Fruit fly (Drosophila melanogaster): ENCODE data around the gene msd5.

The msd5 gene

DNA sequence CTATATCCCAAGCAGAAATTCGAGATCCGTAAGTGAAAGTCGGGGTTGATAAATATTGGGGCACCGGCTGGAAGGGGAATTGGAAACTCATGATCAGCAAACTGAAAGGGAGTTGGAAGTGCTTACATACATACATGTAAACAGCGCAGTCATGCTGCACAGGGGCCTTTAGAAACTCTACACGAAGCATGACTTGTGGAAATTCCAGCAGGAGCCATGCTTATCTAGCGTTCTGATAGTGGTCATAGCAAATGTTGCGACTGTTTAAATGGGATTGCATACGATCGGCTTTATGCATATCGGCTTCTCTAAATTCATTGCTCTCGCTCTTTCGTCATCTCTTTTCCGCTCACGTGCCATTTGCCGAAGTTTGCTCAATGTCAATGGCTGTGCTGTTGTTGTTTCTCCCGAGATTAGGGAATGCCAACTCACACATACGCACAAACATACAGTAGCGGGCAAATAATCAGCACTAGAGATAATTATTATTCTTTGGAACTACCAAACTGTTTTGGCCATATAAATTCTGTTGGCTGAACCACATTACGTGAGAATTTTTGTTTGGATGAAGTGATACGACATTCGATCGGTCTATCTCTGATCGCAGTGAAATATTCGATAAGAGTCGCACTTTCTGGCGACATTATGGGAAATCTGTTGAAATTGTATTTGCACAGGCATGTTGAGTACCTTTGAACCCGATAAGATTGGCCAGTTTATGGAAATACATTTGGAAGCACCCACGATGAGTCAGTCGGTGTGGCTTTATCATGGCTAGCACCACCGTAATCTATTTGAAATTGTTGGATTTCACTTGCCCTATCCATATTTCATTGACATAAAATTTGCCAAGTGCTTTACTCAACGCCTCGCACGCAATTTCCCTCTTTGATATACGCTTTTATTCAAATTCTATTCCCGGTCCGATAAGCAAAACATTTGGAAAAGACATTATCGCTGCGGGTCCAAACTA is 3.3 kb upstream of the msd5 start (continued):
- TF ChIP-seq CG8478 (optimal IDR thresholded peaks at IDR 0.05) (no peak), CG34422 (GFP tag; IDR thresholded peaks at IDR 0.05) (no peak), Sry-δ (GFP tag; optimal IDR thresholded peaks at IDR 0.05) (no peak), tap (tag; optimal IDR thresholded peaks at IDR 0.05) (no peak), kni (GFP tag; optimal IDR thresholded peaks at IDR 0.05) (no peak), CG6654 (GFP tag; optimal IDR thresholded peaks at IDR 0.05) (no peak), twi (tag; optimal IDR thresholded peaks at IDR 0.05) (no peak), fu2 (GFP tag; optimal IDR thresholded peaks at IDR 0.05) (no peak), mam (GFP tag; optimal IDR thresholded peaks at IDR 0.05) (no peak), Six4 (GFP tag; optimal IDR thresholded peaks at IDR 0.05) (no peak), schlank (tag; optimal IDR thresholded peaks at IDR 0.05) (no peak), Meics (GFP tag; optimal IDR thresholded peaks at IDR 0.05) (peak; percentile 38), Hr39 (optimal IDR thresholded peaks at IDR 0.05) (no peak), Atf3 (GFP tag; optimal IDR thresholded peaks at IDR 0.05) (no peak), eve (GFP tag; optimal IDR thresholded peaks at IDR 0.05) (no peak), CG1233 (GFP tag; optimal IDR thresholded peaks at IDR 0.05) (no peak), CG14441 (GFP tag; IDR thresholded peaks at IDR 0.05) (peak; percentile 13; the same call in 1 of the 2 replicates), CG18011 (GFP tag; optimal IDR thresholded peaks at IDR 0.05) (no peak), ac (GFP tag; optimal IDR thresholded peaks at IDR 0.05) (no peak), Rfx (GFP tag; IDR thresholded peaks at IDR 0.05) (peak; percentile 55), Scr (GFP tag; IDR thresholded peaks at IDR 0.05; ENCODE audit: partially characterized antibody) (no peak), HmgZ (tag; optimal IDR thresholded peaks at IDR 0.05) (no peak), CG10565 (GFP tag; optimal IDR thresholded peaks at IDR 0.05) (no peak), Bteb2 (GFP tag; optimal IDR thresholded peaks at IDR 0.05) (no peak), tgo (GFP tag; IDR thresholded peaks at IDR 0.05) (no peak), CG13624 (GFP tag; optimal IDR thresholded peaks at IDR 0.05) (peak; percentile 15), CG2889 (GFP tag; IDR thresholded peaks at IDR 0.05) (no peak), CG17568 (GFP tag; optimal IDR thresholded peaks at IDR 0.05) (no peak), Kr (GFP tag; optimal IDR thresholded peaks at IDR 0.05) (no peak), croc (GFP tag; conservative IDR thresholded peaks at IDR 0.05) (no peak), vfl (GFP tag; optimal IDR thresholded peaks at IDR 0.05) (no peak), lbe (GFP tag; optimal IDR thresholded peaks at IDR 0.05) (peak; percentile 48), Hr3 (GFP tag; optimal IDR thresholded peaks at IDR 0.05) (no peak), Fer2 (tag; optimal IDR thresholded peaks at IDR 0.05) (no peak), CG14667 (GFP tag; IDR thresholded peaks at IDR 0.05) (no peak), vnd (GFP tag; IDR thresholded peaks at IDR 0.05; ENCODE audit: partially characterized antibody) (no peak), danr (GFP tag; IDR thresholded peaks at IDR 0.05) (no peak), Blimp-1 (GFP tag; optimal IDR thresholded peaks at IDR 0.05) (no peak), CG6765 (GFP tag; optimal IDR thresholded peaks at IDR 0.05) (no peak), da (GFP tag; optimal IDR thresholded peaks at IDR 0.05) (no peak), CG4707 (GFP tag; optimal IDR thresholded peaks at IDR 0.05) (no peak), CG6254 (GFP tag; optimal IDR thresholded peaks at IDR 0.05) (no peak), Atf-2 (GFP tag; optimal IDR thresholded peaks at IDR 0.05) (no peak), seq (GFP tag; IDR thresholded peaks at IDR 0.05) (0 out of 2 replicates have a peak, but pooled peaks have one; percentile 16), zfh1 (GFP tag; IDR thresholded peaks at IDR 0.05) (0 out of 3 replicates have a peak, but pooled peaks have one; percentile 11), CG14014 (GFP tag; IDR thresholded peaks at IDR 0.05) (no peak), btn (GFP tag; optimal IDR thresholded peaks at IDR 0.05) (no peak), grau (tag; optimal IDR thresholded peaks at IDR 0.05) (peak; percentile 15), run (tag; optimal IDR thresholded peaks at IDR 0.05) (no peak), CG8944 (GFP tag; optimal IDR thresholded peaks at IDR 0.05) (no peak)

Data from whole organism, embryonic.